Comparison of ENCODE assay signal across 1 worm cellular context in genomic region chrIV:12389951-12390350, ce11.
A peak's percentile ranks its signal among the peaks of the same experiment; 100 is the strongest.
TF ChIP-seq lines count a peak whose summit lies in the region.

Gene spe-45 (minus strand): TSS chrIV:12390095.

TF ChIP-seq in whole organism, young adult, 124 proteins besides CTCF, POLR2A, EP300 and RAD21 (continued from another document):
- TF ChIP-seq unc-130 (GFP tag; optimal IDR thresholded peaks at IDR 0.05; lab: Kevin White, UChicago) (peak; percentile 16), sptf-2 (GFP tag; optimal IDR thresholded peaks at IDR 0.05; lab: Kevin White, UChicago) (no peak), hmg-1.2 (GFP tag; IDR thresholded peaks at IDR 0.05; lab: Robert Waterston, UW) (no peak), ets-4 (GFP tag; optimal IDR thresholded peaks at IDR 0.05; lab: Kevin White, UChicago) (no peak), B0035.1 (tag; optimal IDR thresholded peaks at IDR 0.05; lab: Kevin White, UChicago) (no peak), bed-1 (GFP tag; IDR thresholded peaks at IDR 0.05; lab: Robert Waterston, UW) (no peak), mxl-1 (tag; optimal IDR thresholded peaks at IDR 0.05; lab: Kevin White, UChicago) (no peak), akir-1 (GFP tag; optimal IDR thresholded peaks at IDR 0.05; lab: Kevin White, UChicago) (no peak), atf-7 (tag; optimal IDR thresholded peaks at IDR 0.05; lab: Kevin White, UChicago) (no peak), madf-10 (tag; optimal IDR thresholded peaks at IDR 0.05; lab: Kevin White, UChicago) (no peak), tbp1 (GFP tag; optimal IDR thresholded peaks at IDR 0.05; lab: Kevin White, UChicago) (peak; percentile 47), unc-62 (GFP tag; optimal IDR thresholded peaks at IDR 0.05; lab: Kevin White, UChicago) (no peak), lsy-27 (tag; optimal IDR thresholded peaks at IDR 0.05; lab: Kevin White, UChicago; ENCODE audit: borderline replicate concordance, insufficient read depth) (no peak), lsl-1 (GFP tag; optimal IDR thresholded peaks at IDR 0.05; lab: Kevin White, UChicago) (peak; percentile 28), snpc-1.3 (tag; optimal IDR thresholded peaks at IDR 0.05; lab: Kevin White, UChicago; ENCODE audit: insufficient read depth) (no peak), F23B12.7 (tag; optimal IDR thresholded peaks at IDR 0.05; lab: Kevin White, UChicago; ENCODE audit: insufficient read depth) (no peak), nhr-27 (tag; optimal IDR thresholded peaks at IDR 0.05; lab: Kevin White, UChicago) (no peak), T07F8.4 (tag; optimal IDR thresholded peaks at IDR 0.05; lab: Kevin White, UChicago) (no peak), F57A8.1 (GFP tag; optimal IDR thresholded peaks at IDR 0.05; lab: Kevin White, UChicago) (no peak), mel-28 (tag; optimal IDR thresholded peaks at IDR 0.05; lab: Kevin White, UChicago; ENCODE audit: borderline replicate concordance) (no peak), rpc-1 (optimal IDR thresholded peaks at IDR 0.05; lab: Kevin White, UChicago) (no peak), rpc-1 (tag; optimal IDR thresholded peaks at IDR 0.05; lab: Kevin White, UChicago) (no peak), attf-5 (GFP tag; optimal IDR thresholded peaks at IDR 0.05; lab: Kevin White, UChicago) (no peak), D2030.7 (GFP tag; IDR thresholded peaks at IDR 0.05; lab: Robert Waterston, UW) (no peak), Y53F4B.3 (GFP tag; IDR thresholded peaks at IDR 0.05; lab: Robert Waterston, UW) (no peak), fkh-3 (tag; optimal IDR thresholded peaks at IDR 0.05; lab: Kevin White, UChicago) (no peak), ztf-25 (GFP tag; IDR thresholded peaks at IDR 0.05; lab: Robert Waterston, UW) (no peak), ztf-3 (GFP tag; optimal IDR thresholded peaks at IDR 0.05; lab: Kevin White, UChicago) (no peak), pha-4 (tag; optimal IDR thresholded peaks at IDR 0.05; lab: Kevin White, UChicago) (no peak), C17E4.6 (GFP tag; IDR thresholded peaks at IDR 0.05; lab: Robert Waterston, UW) (no peak), Y53G8AR.9 (GFP tag; conservative IDR thresholded peaks at IDR 0.05; lab: Robert Waterston, UW) (peak; percentile 79), hsf-1 (GFP tag; IDR thresholded peaks at IDR 0.05; lab: Robert Waterston, UW) (peak; percentile 58; the same call in 1 of the 2 replicates), ccch-3 (GFP tag; optimal IDR thresholded peaks at IDR 0.05; lab: Kevin White, UChicago) (no peak), bed-2 (GFP tag; IDR thresholded peaks at IDR 0.05; lab: Robert Waterston, UW) (no peak), rcor-1 (GFP tag; IDR thresholded peaks at IDR 0.05; lab: Robert Waterston, UW) (peak; percentile 32; the same call in 1 of the 2 replicates), F37B4.10 (GFP tag; IDR thresholded peaks at IDR 0.05; lab: Robert Waterston, UW) (no peak), ztf-22 (GFP tag; optimal IDR thresholded peaks at IDR 0.05; lab: Kevin White, UChicago) (no peak), ceh-100 (GFP tag; IDR thresholded peaks at IDR 0.05; lab: Robert Waterston, UW) (peak; percentile 45; the same call in 1 of the 2 replicates), F39B2.1 (GFP tag; IDR thresholded peaks at IDR 0.05; lab: Robert Waterston, UW) (0 out of 2 replicates have a peak, but pooled peaks have one; percentile 2), dpl-1 (GFP tag; optimal IDR thresholded peaks at IDR 0.05; lab: Kevin White, UChicago) (no peak), ztf-6 (GFP tag; IDR thresholded peaks at IDR 0.05; lab: Robert Waterston, UW) (no peak), zfh-2 (GFP tag; conservative IDR thresholded peaks at IDR 0.05; lab: Robert Waterston, UW) (no peak), sdz-38 (tag; optimal IDR thresholded peaks at IDR 0.05; lab: Kevin White, UChicago) (no peak), mes-4 (tag; optimal IDR thresholded peaks at IDR 0.05; lab: Kevin White, UChicago) (no peak), tlf-1 (GFP tag; optimal IDR thresholded peaks at IDR 0.05; lab: Kevin White, UChicago) (no peak), snpc-4 (GFP tag; optimal IDR thresholded peaks at IDR 0.05; lab: Kevin White, UChicago) (no peak), snpc-4 (tag; optimal IDR thresholded peaks at IDR 0.05; lab: Kevin White, UChicago) (peak in 2 of 4 experiments; percentile 15 to 47), pbrm-1 (GFP tag; IDR thresholded peaks at IDR 0.05; lab: Robert Waterston, UW) (peak; percentile 46; the same call in 1 of the 2 replicates), hrde-1 (tag; optimal IDR thresholded peaks at IDR 0.05; lab: Kevin White, UChicago; ENCODE audit: borderline replicate concordance) (peak; percentile 28), ceh-91 (GFP tag; IDR thresholded peaks at IDR 0.05; lab: Robert Waterston, UW) (no peak), Y56A3A.18 (GFP tag; IDR thresholded peaks at IDR 0.05; lab: Robert Waterston, UW) (no peak), nfyb-1 (GFP tag; IDR thresholded peaks at IDR 0.05; lab: Robert Waterston, UW) (no peak), let-526 (GFP tag; IDR thresholded peaks at IDR 0.05; lab: Robert Waterston, UW) (no peak), efl-1 (GFP tag; optimal IDR thresholded peaks at IDR 0.05; lab: Kevin White, UChicago) (no peak), ceh-79 (tag; optimal IDR thresholded peaks at IDR 0.05; lab: Kevin White, UChicago) (no peak), nhr-80 (tag; optimal IDR thresholded peaks at IDR 0.05; lab: Kevin White, UChicago) (no peak), nhr-90 (tag; optimal IDR thresholded peaks at IDR 0.05; lab: Kevin White, UChicago) (no peak), B0261.1 (tag; optimal IDR thresholded peaks at IDR 0.05; lab: Kevin White, UChicago) (no peak), K11D2.4 (GFP tag; IDR thresholded peaks at IDR 0.05; lab: Robert Waterston, UW) (no peak), egl-18 (GFP tag; IDR thresholded peaks at IDR 0.05; lab: Robert Waterston, UW) (no peak), hmg-20 (GFP tag; IDR thresholded peaks at IDR 0.05; lab: Robert Waterston, UW) (no peak), F22D6.2 (tag; optimal IDR thresholded peaks at IDR 0.05; lab: Kevin White, UChicago) (no peak), ZK185.1 (tag; optimal IDR thresholded peaks at IDR 0.05; lab: Kevin White, UChicago; ENCODE audit: poor library complexity, severe bottlenecking) (no peak), chd-7 (tag; optimal IDR thresholded peaks at IDR 0.05; lab: Kevin White, UChicago) (no peak), madf-6 (GFP tag; IDR thresholded peaks at IDR 0.05; lab: Robert Waterston, UW) (peak; percentile 73)
